Worm (Caenorhabditis elegans) whole organism, L4/young adult: Measurements from ENCODE around the gene mes-1.

Source experiments
- W03F9.2 ChIP-seq: fragments of 150-350 bp; optimal IDR thresholded peaks from 2 replicates; lab custom pipeline; 2014; ENCODE audit warnings: missing biosample characterization, missing genetic modification characterization
- dao-5 ChIP-seq: sonication (generic microtip); optimal IDR thresholded peaks from 2 replicates; lab custom pipeline; 2016; ENCODE audit warnings: missing genotype, missing genetic modification characterization, moderate library complexity, missing compliant biosample characterization
- him-1 ChIP-seq: sonication (generic microtip); optimal IDR thresholded peaks from 2 replicates; lab custom pipeline; 2016; ENCODE audit warnings: missing genotype, missing genetic modification reagents, missing genetic modification characterization, missing compliant biosample characterization

mes-1 gene

DNA sequence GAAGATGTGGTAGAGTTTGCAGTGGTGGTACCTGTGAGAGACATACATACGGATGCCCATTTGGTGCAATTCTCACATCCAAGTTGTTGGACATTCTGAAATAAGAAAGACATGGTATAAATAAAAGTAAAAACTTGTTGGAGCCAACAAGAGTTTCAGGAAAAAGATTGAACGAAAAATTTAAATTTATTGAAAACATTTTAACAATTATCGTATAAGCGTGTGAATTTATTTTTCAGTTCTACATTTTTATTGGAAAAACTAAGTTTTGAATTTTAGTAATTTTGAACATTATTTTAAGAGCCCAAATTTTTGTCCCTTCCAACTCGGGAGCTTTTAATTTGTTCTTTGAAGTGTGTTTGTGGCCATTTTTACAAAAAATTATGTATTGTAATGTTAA is 2.4 kb upstream of the mes-1 start, which contains the start of gene F54F7.8:
F54F7.8 (minus strand) TSS at position 101 of the 400 bp plus-strand sequence.
- TF ChIP-seq dao-5 (tag; lab: Kevin White, UChicago) (no peak), him-1 (no peak), W03F9.2 (tag; lab: Kevin White, UChicago) (no peak)

DNA sequence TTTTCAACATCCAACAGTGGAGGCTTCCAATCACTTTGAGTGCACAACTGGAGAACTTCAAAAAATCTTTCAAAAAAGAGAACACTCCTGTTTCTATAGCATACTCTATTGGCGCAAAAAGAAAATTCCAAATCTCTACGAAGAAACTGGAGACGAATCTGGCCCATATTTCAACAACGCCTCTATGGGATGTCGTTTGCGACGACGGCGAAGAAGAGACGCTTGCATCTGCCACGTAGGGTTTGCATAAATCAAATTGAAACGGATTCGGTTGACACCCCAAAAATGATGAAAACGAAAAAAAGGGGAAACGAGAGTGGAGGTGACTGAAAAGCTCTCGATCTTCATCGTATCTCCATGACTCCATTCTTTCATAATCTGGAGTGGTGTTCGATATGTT is 1.1 kb upstream of the mes-1 start:
- no peak for TF ChIP-seq dao-5 (tag; lab: Kevin White, UChicago)
- TF ChIP-seq W03F9.2 (tag; lab: Kevin White, UChicago), result no peak
- no peak for TF ChIP-seq him-1

DNA sequence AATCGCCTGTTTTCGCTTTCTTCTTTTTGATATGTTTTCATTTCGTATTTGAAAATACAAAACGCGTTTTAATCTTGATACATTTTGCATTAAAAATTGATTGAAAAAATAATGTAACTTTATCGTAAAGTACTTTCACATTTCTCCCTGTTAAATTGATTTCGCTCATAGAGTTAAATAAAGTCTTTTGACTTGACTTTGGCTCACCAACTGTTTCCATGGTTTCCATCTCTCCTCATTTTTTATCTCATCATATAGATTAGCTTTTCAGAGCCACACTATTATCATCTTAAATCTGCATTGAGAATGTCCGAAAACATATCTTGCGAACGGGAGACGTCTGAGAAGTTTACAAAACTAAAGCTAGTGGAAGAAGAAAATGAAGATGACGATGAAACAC is 6.0 kb downstream of the mes-1 start, which contains the start of gene F54F7.10:
F54F7.10 (plus strand) TSS at position 301 of the 400 bp plus-strand sequence.
- no peak for TF ChIP-seq him-1
- TF ChIP-seq W03F9.2 (tag; lab: Kevin White, UChicago), result no peak
- TF ChIP-seq dao-5 (tag; lab: Kevin White, UChicago), result no peak

DNA sequence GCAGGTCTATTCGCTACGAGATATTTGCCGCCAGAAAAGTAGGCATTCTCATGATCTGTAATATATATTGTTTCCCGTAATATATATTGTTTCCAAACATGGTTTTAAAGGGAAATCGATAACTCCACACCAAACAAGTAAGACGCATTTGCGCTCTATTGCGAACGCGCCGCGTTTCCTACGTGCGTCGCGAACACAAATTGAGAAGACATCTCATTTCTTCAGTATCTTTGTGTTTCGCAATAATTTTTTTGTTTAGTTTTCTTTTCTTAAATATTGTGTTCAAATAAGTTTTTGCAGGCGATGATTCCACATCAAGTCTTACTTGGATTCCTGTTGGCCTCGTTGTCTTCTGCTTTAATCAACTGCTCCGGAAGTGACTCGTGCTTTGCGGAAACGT is 7.8 kb downstream of the mes-1 start, which contains the start of gene F54F7.6:
F54F7.6 (plus strand) TSS at position 301 of the 400 bp plus-strand sequence.
- TF ChIP-seq W03F9.2 (tag; lab: Kevin White, UChicago) (no peak), dao-5 (tag; lab: Kevin White, UChicago) (no peak), him-1 (no peak)

DNA sequence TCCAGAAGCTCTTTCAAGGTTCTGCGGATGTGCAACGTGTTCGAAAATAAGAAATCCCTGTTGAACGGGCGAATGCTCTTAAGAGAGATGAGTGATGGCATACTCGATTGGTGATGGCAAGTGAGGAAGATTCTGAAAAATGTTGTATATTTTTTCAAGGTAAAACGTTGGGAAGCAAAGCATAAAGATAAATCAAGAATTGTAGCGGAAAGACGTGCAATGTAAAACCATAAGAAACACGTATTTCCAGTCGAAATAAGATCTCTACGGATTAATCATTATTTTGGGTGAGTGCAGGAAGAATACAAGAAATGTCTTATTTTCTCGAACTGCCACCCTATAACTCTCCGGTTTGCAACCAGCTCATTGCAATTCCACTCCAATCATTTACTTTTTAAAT is 12.0 kb downstream of the mes-1 start, which contains the start of gene dot-1.2:
dot-1.2 (minus strand) TSS at position 101 of the 400 bp plus-strand sequence.
- no peak for TF ChIP-seq W03F9.2 (tag; lab: Kevin White, UChicago)
- no peak for TF ChIP-seq him-1
- no peak for TF ChIP-seq dao-5 (tag; lab: Kevin White, UChicago)

DNA sequence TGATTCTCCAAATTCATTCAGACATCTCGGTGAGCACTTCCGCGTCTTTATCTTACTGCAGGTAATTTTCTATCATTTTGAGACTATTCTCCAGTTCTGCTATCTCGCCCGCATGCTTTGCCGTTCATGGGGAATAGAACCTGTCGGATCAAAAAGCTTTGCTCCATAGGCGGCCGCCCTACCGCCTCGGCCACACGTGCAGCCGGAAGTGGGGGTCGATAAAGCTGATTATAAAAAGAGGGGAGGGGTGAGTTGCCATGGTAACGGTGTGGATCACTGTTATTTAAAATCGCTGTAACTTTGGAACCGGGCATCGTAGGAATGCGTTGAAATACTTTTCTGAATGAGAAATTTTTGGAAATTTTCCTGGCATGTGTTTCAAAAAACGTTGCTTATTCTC is 13.1 kb downstream of the mes-1 start:
- TF ChIP-seq him-1 (no peak), W03F9.2 (tag; lab: Kevin White, UChicago) (no peak), dao-5 (tag; lab: Kevin White, UChicago) (no peak)

DNA sequence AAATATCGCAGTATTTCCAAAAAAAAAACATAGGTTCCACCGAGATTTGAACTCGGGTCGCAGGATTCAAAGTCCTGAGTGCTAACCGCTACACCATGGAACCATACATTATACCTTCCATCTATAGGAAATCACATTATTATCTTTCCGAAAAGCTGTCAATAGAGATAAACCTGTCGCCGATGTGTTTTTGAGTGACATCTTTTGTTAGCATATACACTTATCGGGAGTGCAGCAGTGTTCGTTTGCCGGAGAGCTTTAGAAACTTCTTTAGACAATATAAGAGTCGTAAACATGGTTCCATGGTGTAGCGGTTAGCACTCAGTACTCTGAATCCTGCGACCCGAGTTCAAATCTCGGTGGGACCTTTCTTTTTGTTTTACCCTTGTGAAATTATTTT is 14.9 kb downstream of the mes-1 start:
- TF ChIP-seq dao-5 (tag; lab: Kevin White, UChicago) (peak; percentile 11), him-1 (no peak), W03F9.2 (tag; lab: Kevin White, UChicago) (no peak)

DNA sequence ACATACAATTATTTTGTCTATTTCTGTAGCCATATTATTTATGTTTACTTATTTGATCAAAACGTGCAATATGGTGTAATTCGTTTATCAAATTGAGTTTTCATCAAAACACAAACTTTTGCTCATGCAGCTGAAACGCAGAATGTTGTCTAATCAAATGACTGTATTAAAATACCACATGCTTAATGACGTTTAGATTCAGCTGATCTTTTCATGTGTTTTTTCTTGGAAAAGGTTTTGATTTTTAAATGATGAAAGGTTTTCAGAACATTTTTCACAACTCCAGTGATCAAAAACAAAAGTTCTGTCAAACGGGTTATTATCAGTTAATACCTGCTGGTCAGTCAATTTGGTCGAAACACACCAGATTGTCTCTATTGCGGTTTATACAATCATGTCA is 18.0 kb downstream of the mes-1 start, which contains the start of gene Y62H9A.1:
Y62H9A.1 (plus strand) TSS at position 282 of the 400 bp plus-strand sequence.
- TF ChIP-seq him-1 (no peak), W03F9.2 (tag; lab: Kevin White, UChicago) (no peak), dao-5 (tag; lab: Kevin White, UChicago) (no peak)

DNA sequence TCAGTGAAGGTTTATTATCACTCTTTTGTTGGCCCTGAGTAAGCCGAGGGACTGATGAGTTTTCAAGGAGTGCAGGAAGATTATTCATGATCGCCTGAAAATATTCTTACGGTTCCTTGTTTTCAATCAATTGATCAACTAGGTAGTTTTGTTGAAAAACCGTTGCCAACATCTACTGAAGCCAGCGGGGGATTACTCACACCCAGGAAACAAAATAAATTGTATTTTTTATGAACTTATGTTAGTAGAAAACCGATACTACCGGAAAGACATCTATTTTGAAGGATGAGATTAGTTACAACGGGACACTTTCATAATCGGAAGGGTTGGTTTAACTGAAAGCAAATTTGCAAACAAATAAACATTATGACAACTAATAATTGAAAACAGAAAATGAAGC is 20.8 kb downstream of the mes-1 start, which contains the start of gene Y62H9A.2:
Y62H9A.2 (minus strand) TSS at position 101 of the 400 bp plus-strand sequence.
- TF ChIP-seq him-1 (no peak), W03F9.2 (tag; lab: Kevin White, UChicago) (no peak), dao-5 (tag; lab: Kevin White, UChicago) (no peak)

DNA sequence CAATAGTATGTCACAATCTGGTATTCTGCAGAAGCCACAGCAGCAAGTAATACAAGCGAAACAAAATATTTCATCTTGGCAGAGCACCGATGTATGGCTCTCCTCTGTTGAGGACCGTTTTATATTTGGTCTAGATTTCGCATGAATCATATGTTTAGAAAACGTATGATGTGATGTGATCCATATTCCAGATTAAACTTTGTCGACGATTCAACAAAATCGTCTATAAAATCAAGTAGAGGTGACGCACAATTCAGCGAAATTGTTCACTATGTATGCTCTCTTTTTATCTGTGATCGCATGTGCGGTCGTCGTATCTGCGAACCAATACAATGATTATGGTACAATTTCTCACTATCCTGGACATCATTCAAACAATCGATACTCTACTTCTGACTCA is 22.6 kb downstream of the mes-1 start, which contains the start of the genes Y62H9A.3 and Y62H9A.4:
Y62H9A.3 (minus strand) TSS at position 101 of the 400 bp plus-strand sequence.
Y62H9A.4 (plus strand) TSS at position 256 of the 400 bp plus-strand sequence.
- TF ChIP-seq W03F9.2 (tag; lab: Kevin White, UChicago) (no peak), him-1 (no peak), dao-5 (tag; lab: Kevin White, UChicago) (no peak)

DNA sequence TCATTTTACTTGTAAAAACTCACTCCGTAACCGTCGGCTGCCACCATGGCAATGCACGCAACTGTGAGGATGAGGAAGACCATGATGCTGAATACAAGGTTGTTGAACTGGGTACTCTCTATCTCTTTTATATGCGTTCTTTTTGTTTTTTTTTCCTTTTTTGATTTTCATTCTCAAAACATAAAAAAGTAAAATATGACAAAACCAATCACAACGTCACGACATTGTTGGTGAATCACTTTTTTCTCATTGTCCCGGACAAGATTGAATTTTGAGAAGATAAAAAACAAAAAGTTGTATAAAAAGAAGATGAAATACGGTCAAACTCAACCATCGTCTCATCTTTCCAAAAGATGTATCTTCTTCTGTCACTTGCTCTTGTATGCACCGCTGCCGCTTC is 25.5 kb downstream of the mes-1 start, which contains the start of the genes Y62H9A.5 and ule-5:
Y62H9A.5 (minus strand) TSS at position 101 of the 400 bp plus-strand sequence.
ule-5 (plus strand) TSS at position 328 of the 400 bp plus-strand sequence.
- TF ChIP-seq W03F9.2 (tag; lab: Kevin White, UChicago) (no peak), dao-5 (tag; lab: Kevin White, UChicago) (no peak), him-1 (no peak)

DNA sequence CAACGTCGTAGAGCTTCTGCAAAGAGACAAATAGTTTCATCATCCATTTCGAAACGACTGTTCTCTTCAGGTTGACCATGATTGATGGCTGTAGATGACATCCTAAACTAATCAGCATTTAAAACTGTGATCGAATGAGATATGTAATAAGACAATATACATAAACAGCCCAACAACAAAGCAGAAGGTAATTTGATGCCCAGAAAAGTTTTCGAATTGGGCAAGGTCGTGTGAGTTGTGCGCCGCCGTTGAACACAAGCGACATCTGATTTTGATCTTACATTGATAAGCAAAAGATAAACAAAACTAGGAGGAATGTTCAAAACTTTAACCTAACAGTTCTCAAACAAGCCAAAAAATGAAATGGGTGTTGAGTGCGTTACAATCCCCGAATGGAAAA is 28.3 kb downstream of the mes-1 start, which contains the start of gene Y62H9A.7:
Y62H9A.7 (minus strand) TSS at position 101 of the 400 bp plus-strand sequence.
- no peak for TF ChIP-seq W03F9.2 (tag; lab: Kevin White, UChicago)
- TF ChIP-seq him-1, result no peak
- TF ChIP-seq dao-5 (tag; lab: Kevin White, UChicago), result no peak

DNA sequence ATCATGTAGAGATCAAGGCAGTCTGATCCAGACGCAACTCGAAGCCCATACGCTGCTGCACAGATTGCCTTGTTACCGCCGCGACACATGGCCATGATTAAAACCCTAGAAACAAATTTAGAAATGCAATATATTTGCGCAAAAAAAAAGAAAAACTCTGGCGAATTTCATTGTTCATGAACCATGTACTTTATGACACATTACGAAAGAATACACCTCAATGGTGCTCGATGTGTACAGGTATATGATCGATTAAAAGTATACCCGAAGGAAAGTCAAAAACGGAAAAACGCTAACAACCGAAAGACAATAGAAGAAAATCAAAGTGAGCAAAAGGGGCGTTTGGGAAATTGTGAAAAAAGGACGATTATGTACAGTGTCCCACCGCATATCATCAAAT is 35.0 kb downstream of the mes-1 start, which contains the start of gene Y62H9A.8:
Y62H9A.8 (minus strand) TSS at position 101 of the 400 bp plus-strand sequence.
- TF ChIP-seq W03F9.2 (tag; lab: Kevin White, UChicago), result no peak
- no peak for TF ChIP-seq him-1
- no peak for TF ChIP-seq dao-5 (tag; lab: Kevin White, UChicago)

DNA sequence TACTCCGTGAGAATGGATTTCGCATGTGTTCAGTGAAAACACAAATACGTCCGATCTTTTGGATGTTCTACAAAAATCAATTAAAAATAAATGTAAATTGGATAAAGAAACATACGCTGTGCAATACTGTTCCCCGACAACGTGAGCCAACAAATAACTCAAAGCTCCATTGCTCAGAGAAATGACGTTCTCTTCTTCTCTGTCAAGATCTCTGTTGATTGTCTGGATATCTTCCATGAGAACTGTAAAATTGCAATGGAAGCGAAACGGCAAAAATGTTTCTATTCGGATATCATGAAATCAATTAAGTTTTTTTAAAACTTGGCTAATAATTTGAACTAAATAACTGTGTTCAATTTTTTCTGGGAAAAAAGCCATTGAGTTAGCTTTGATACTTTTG is 39.4 kb downstream of the mes-1 start:
- TF ChIP-seq him-1, result no peak
- TF ChIP-seq W03F9.2 (tag; lab: Kevin White, UChicago), result no peak
